Worm (Caenorhabditis elegans) whole organism, early embryonic: ENCODE measurements around the gene F47B7.3.

ENCODE experiments used
- F13C5.2 ChIP-seq: sonication (generic microtip); optimal IDR thresholded peaks from 2 replicates; lab custom pipeline; 2017; ENCODE audit warnings: mild to moderate bottlenecking, missing genetic modification characterization, inconsistent platforms, missing compliant biosample characterization
- aly-1 ChIP-seq: sonication (generic microtip); optimal IDR thresholded peaks from 2 replicates; lab custom pipeline; 2016; ENCODE audit warnings: missing genetic modification characterization, missing compliant biosample characterization
- ama-1 ChIP-seq: fragments of 150-350 bp; optimal IDR thresholded peaks from 2 replicates; lab custom pipeline; 2014
- ceh-13 ChIP-seq: fragments of 200-800 bp; sonication (Bioruptor generic); optimal IDR thresholded peaks from 2 replicates; lab custom pipeline; 2018; ENCODE audit warnings: mild to moderate bottlenecking, missing genetic modification characterization, missing compliant biosample characterization
- ceh-36 ChIP-seq: sonication (generic microtip); optimal IDR thresholded peaks from 2 replicates; lab custom pipeline; 2016; ENCODE audit warnings: missing genetic modification characterization, inconsistent platforms, missing compliant biosample characterization
- ets-7 ChIP-seq: sonication (generic microtip); optimal IDR thresholded peaks from 2 replicates; lab custom pipeline; 2016; ENCODE audit warnings: missing genotype, missing genetic modification characterization, missing compliant biosample characterization
- hmbx-1 ChIP-seq: sonication (generic microtip); optimal IDR thresholded peaks from 2 replicates; lab custom pipeline; 2016; ENCODE audit warnings: mild to moderate bottlenecking, missing genetic modification characterization, missing compliant biosample characterization
- hmg-4 ChIP-seq: fragments of 200-800 bp; sonication (Bioruptor generic); optimal IDR thresholded peaks from 2 replicates; lab custom pipeline; 2018; ENCODE audit warnings: mild to moderate bottlenecking, missing genetic modification characterization, missing compliant biosample characterization
- scrt-1 ChIP-seq: fragments of 200-800 bp; sonication (Bioruptor generic); IDR thresholded peaks from 2 replicates; pipeline ENCODE4 v1.3.6; 2022; ENCODE audit warnings: missing genetic modification characterization, missing compliant biosample characterization
- sea-1 ChIP-seq: fragments of 200-800 bp; sonication (Bioruptor generic); conservative IDR thresholded peaks from 2 replicates; pipeline ENCODE4 v1.3.6; 2022; ENCODE audit warnings: missing genetic modification characterization, missing compliant biosample characterization
- tbx-37 ChIP-seq: fragments of 200-800 bp; sonication (Bioruptor generic); conservative IDR thresholded peaks from 2 replicates; pipeline ENCODE4 v1.3.6; 2022; ENCODE audit warnings: missing genetic modification reagents, missing genetic modification characterization, missing compliant biosample characterization
- tra-4 ChIP-seq: sonication (generic microtip); optimal IDR thresholded peaks from 2 replicates; lab custom pipeline; 2017; ENCODE audit warnings: missing genetic modification characterization, missing compliant biosample characterization

Gene F47B7.3

DNA sequence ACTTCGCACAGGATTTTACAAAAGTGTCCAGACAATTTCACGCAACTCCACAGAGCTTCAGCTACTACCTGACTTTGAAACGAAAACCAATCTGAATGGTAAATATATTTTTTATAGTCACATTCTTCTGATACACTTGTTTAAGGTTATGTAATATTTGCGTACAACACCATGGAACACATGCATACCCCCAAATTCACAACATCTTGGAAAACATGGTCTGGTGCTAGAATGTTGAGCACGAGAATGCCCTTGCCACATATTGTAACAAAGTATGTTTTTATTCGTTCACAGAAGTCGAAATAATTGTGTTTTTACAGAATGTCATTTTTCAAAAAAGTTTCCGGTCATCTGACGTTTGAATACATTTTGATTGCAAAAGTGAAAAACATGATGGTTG is 48.4 kb downstream of the F47B7.3 start:
- TF ChIP-seq ets-7 (tag; lab: Kevin White, UChicago) (no peak), scrt-1 (GFP tag; lab: Robert Waterston, UW) (no peak), hmbx-1 (tag; lab: Kevin White, UChicago) (no peak), tbx-37 (GFP tag; lab: Robert Waterston, UW) (no peak), hmg-4 (GFP tag; lab: Kevin White, UChicago) (no peak), sea-1 (GFP tag; lab: Robert Waterston, UW) (no peak), aly-1 (tag; lab: Kevin White, UChicago) (no peak), ama-1 (no peak), tra-4 (no peak), ceh-36 (tag; lab: Kevin White, UChicago) (no peak)

DNA sequence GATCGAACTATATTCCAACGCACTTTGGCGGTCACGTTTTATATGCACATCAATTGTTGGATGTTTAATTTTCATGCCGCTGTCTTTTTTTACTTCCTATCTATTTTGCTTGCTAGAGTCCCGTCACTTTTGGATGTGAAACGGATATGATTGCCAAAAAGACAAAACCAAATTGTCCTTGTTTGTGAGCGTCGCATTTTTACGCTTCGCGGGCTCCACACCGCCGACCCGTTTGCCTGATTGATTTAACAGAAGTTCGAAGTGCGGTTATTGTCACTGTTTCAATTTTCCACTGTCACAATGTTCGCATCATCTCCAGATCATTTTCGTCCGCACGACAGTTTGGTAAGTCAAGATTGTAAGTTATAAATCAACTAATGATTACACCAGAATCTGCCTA is 49.4 kb downstream of the F47B7.3 start, which contains the start of gene C01C4.2:
Gene C01C4.2, plus strand, starts transcription at position 301 of the 400 bp plus-strand sequence.
- no peak for TF ChIP-seq F13C5.2
- no peak for TF ChIP-seq ama-1
- TF ChIP-seq ceh-13 (GFP tag; lab: Kevin White, UChicago): no peak
- no peak for TF ChIP-seq ets-7 (tag; lab: Kevin White, UChicago)
